Worm (Caenorhabditis elegans): ENCODE results near the gene scc-3.

- TF ChIP-seq nhr-80 (tag; optimal IDR thresholded peaks at IDR 0.05), result peak; percentile 86
- no peak for TF ChIP-seq hrde-1 (tag; optimal IDR thresholded peaks at IDR 0.05; ENCODE audit: borderline replicate concordance)
- no peak for TF ChIP-seq egl-18 (GFP tag; IDR thresholded peaks at IDR 0.05)
- no peak for TF ChIP-seq B0035.1 (tag; optimal IDR thresholded peaks at IDR 0.05)
- no peak for TF ChIP-seq nfyb-1 (GFP tag; IDR thresholded peaks at IDR 0.05)
- no peak for TF ChIP-seq ztf-6 (GFP tag; IDR thresholded peaks at IDR 0.05)
Measured at ce11 chrV:12796908-12797490, 33.3 kb downstream of the scc-3 start.
